Worm (Caenorhabditis elegans): ENCODE data around the gene K08E4.8.

DNA sequence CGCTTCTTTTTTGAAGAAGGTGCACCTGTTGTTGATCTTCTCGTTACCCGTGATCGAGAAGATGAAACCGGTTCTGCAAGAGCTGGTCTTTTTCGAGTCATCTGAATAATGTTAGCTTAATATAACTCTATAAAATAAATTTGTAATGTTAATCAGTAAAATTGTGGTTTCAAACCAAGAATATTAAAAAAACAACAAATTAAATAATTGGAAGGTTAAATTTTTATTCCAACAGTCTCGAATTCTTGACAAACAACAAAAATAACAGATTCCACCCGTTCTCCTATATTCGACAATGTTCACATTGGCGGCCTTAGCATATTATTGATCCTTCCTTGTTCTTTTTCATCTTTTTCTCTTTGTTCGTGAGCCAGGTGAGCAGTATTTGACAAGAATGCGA lies 31.0 kb upstream of the K08E4.8 start, which contains the start of gene mig-32:
- TF ChIP-seq ztf-4 (tag; optimal IDR thresholded peaks at IDR 0.05) (no peak), lin-39 (tag; optimal IDR thresholded peaks at IDR 0.05) (no peak), egl-27 (tag; optimal IDR thresholded peaks at IDR 0.05) (no peak)

Data from whole organism, L3 larva.